Worm (Caenorhabditis elegans): Measurements from ENCODE around the gene nduf-2.2.

The nduf-2.2 gene

ce11 chrIII:6430834-6431233 is 34.2 kb upstream of the nduf-2.2 start, which contains the start of gene popl-1:
Gene popl-1, minus strand, starts transcription at chrIII:6430934.
- TF ChIP-seq sptf-1 (tag; optimal IDR thresholded peaks at IDR 0.05), result no peak
- no peak for TF ChIP-seq blmp-1 (tag; optimal IDR thresholded peaks at IDR 0.05)
- TF ChIP-seq nhr-237 (tag; optimal IDR thresholded peaks at IDR 0.05), result no peak
- no peak for TF ChIP-seq ceh-39 (tag; optimal IDR thresholded peaks at IDR 0.05)
- no peak for TF ChIP-seq M03D4.4 (tag; optimal IDR thresholded peaks at IDR 0.05)
- no peak for TF ChIP-seq nhr-2 (tag; optimal IDR thresholded peaks at IDR 0.05)
- no peak for TF ChIP-seq nhr-28 (tag; optimal IDR thresholded peaks at IDR 0.05)
- no peak for TF ChIP-seq flh-1 (GFP tag; optimal IDR thresholded peaks at IDR 0.05)
- no peak for TF ChIP-seq nhr-76 (tag; optimal IDR thresholded peaks at IDR 0.05)
- no peak for TF ChIP-seq elt-3 (tag; optimal IDR thresholded peaks at IDR 0.05)
- TF ChIP-seq unc-39 (tag; optimal IDR thresholded peaks at IDR 0.05), result no peak
- no peak for TF ChIP-seq nhr-12 (tag; optimal IDR thresholded peaks at IDR 0.05)
- no peak for TF ChIP-seq ces-1 (GFP tag; optimal IDR thresholded peaks at IDR 0.05)
- TF ChIP-seq pha-4 (tag; optimal IDR thresholded peaks at IDR 0.05), result no peak
- TF ChIP-seq hlh-1 (tag; optimal IDR thresholded peaks at IDR 0.05), result no peak
- TF ChIP-seq lin-32 (GFP tag; optimal IDR thresholded peaks at IDR 0.05), result no peak
- TF ChIP-seq tbx-8 (GFP tag; optimal IDR thresholded peaks at IDR 0.05), result no peak

DNA sequence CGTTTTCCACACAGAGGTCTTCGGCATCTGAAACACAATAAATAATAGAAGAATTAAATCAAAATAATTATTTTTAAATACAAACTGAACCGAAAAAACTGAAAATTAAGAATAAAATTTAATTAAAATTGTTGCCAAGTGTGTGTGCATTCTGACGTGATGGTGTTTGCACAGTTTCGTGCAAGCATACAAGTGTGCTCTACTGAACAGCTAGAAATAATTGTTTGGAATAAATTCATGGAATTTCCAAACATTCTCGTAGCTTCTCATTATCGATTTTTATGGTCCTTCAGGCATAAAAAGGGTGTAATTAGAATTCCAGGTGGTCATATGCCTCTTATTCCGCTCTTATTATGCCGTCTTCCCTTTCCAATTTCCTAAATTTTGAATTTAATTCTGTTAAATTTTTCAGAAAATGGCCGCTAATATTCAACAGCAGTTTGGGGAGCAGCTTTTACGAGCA is 33.2 kb upstream of the nduf-2.2 start, which contains the start of the genes mrps-17 and txdc-9:
TSS of gene mrps-17 (minus strand) at position 33 of the 463 bp plus-strand sequence.
TSS of gene txdc-9 (plus strand) at position 413 of the 463 bp plus-strand sequence.
- TF ChIP-seq hlh-1 (tag; optimal IDR thresholded peaks at IDR 0.05) (peak; percentile 30), ces-1 (GFP tag; optimal IDR thresholded peaks at IDR 0.05) (peak; percentile 99), unc-62 (GFP tag; optimal IDR thresholded peaks at IDR 0.05) (no peak), ztf-11 (tag; optimal IDR thresholded peaks at IDR 0.05) (no peak), unc-39 (tag; optimal IDR thresholded peaks at IDR 0.05) (no peak), blmp-1 (tag; optimal IDR thresholded peaks at IDR 0.05) (no peak), mab-5 (tag; optimal IDR thresholded peaks at IDR 0.05) (no peak), nhr-12 (tag; optimal IDR thresholded peaks at IDR 0.05) (no peak), pha-4 (tag; optimal IDR thresholded peaks at IDR 0.05) (peak; percentile 86), lin-13 (tag; optimal IDR thresholded peaks at IDR 0.05) (peak; percentile 48), cnd-1 (tag; optimal IDR thresholded peaks at IDR 0.05) (no peak), zip-8 (tag; optimal IDR thresholded peaks at IDR 0.05) (no peak), ceh-83 (GFP tag; optimal IDR thresholded peaks at IDR 0.05) (no peak), elt-1 (tag; optimal IDR thresholded peaks at IDR 0.05; ENCODE audit: borderline replicate concordance, insufficient read depth) (no peak), ham-2 (GFP tag; optimal IDR thresholded peaks at IDR 0.05) (peak; percentile 70), unc-120 (tag; optimal IDR thresholded peaks at IDR 0.05; ENCODE audit: poor library complexity, severe bottlenecking) (no peak), ceh-43 (GFP tag; optimal IDR thresholded peaks at IDR 0.05) (peak; percentile 80), nhr-28 (tag; optimal IDR thresholded peaks at IDR 0.05) (no peak), M03D4.4 (tag; optimal IDR thresholded peaks at IDR 0.05) (no peak), snpc-4 (tag; optimal IDR thresholded peaks at IDR 0.05) (no peak), drap-1 (GFP tag; optimal IDR thresholded peaks at IDR 0.05) (no peak), ceh-39 (tag; optimal IDR thresholded peaks at IDR 0.05) (no peak), lsy-2 (tag; optimal IDR thresholded peaks at IDR 0.05) (peak; percentile 81), mep-1 (tag; optimal IDR thresholded peaks at IDR 0.05) (peak; percentile 75), nhr-2 (tag; optimal IDR thresholded peaks at IDR 0.05) (no peak), sptf-1 (tag; optimal IDR thresholded peaks at IDR 0.05) (peak; percentile 55), nhr-76 (tag; optimal IDR thresholded peaks at IDR 0.05) (no peak), tbx-8 (GFP tag; optimal IDR thresholded peaks at IDR 0.05) (no peak)

ce11 chrIII:6432939-6433338 is 32.1 kb upstream of the nduf-2.2 start, which contains the start of gene vps-16:
Gene vps-16, plus strand, starts transcription at chrIII:6433239.
- no peak for TF ChIP-seq ceh-39 (tag; optimal IDR thresholded peaks at IDR 0.05)
- TF ChIP-seq elt-3 (tag; optimal IDR thresholded peaks at IDR 0.05), result no peak
- TF ChIP-seq tbx-8 (GFP tag; optimal IDR thresholded peaks at IDR 0.05), result no peak
- TF ChIP-seq sem-2 (GFP tag; optimal IDR thresholded peaks at IDR 0.05), result no peak
- no peak for TF ChIP-seq nhr-76 (tag; optimal IDR thresholded peaks at IDR 0.05)
- no peak for TF ChIP-seq M03D4.4 (tag; optimal IDR thresholded peaks at IDR 0.05)
- TF ChIP-seq lin-32 (GFP tag; optimal IDR thresholded peaks at IDR 0.05), result no peak
- TF ChIP-seq flh-1 (GFP tag; optimal IDR thresholded peaks at IDR 0.05), result no peak
- TF ChIP-seq ceh-83 (GFP tag; optimal IDR thresholded peaks at IDR 0.05), result no peak
- no peak for TF ChIP-seq nhr-237 (tag; optimal IDR thresholded peaks at IDR 0.05)
- TF ChIP-seq mep-1 (tag; optimal IDR thresholded peaks at IDR 0.05), result no peak
- no peak for TF ChIP-seq unc-120 (tag; optimal IDR thresholded peaks at IDR 0.05; ENCODE audit: poor library complexity, severe bottlenecking)
- TF ChIP-seq ceh-43 (GFP tag; optimal IDR thresholded peaks at IDR 0.05), result no peak
- no peak for TF ChIP-seq mab-5 (tag; optimal IDR thresholded peaks at IDR 0.05)
- no peak for TF ChIP-seq lsy-2 (tag; optimal IDR thresholded peaks at IDR 0.05)
- TF ChIP-seq zip-8 (tag; optimal IDR thresholded peaks at IDR 0.05), result no peak
- no peak for TF ChIP-seq elt-1 (tag; optimal IDR thresholded peaks at IDR 0.05; ENCODE audit: borderline replicate concordance, insufficient read depth)
- no peak for TF ChIP-seq unc-39 (tag; optimal IDR thresholded peaks at IDR 0.05)

All from whole organism, mixed stage, embryonic.